Worm (Caenorhabditis elegans) whole organism, L3 larva: ENCODE data around the gene mrp-2.

ENCODE experiments used
- ZK546.5 ChIP-seq: sonication (generic microtip); optimal IDR thresholded peaks from 2 replicates; lab custom pipeline; 2017; ENCODE audit warnings: missing biosample characterization, missing genetic modification characterization
- aly-2 ChIP-seq: fragments of 150-350 bp; optimal IDR thresholded peaks from 2 replicates; lab custom pipeline; 2014; ENCODE audit warnings: missing biosample characterization, missing genetic modification characterization
- ama-1 ChIP-seq: fragments of 150-350 bp; optimal IDR thresholded peaks from 2 replicates; lab custom pipeline; 2018
- ceh-16 ChIP-seq: sonication (generic microtip); optimal IDR thresholded peaks from 2 replicates; lab custom pipeline; 2017; ENCODE audit warnings: missing biosample characterization, missing genetic modification characterization
- ceh-28 ChIP-seq: fragments of 150-350 bp; optimal IDR thresholded peaks from 2 replicates; lab custom pipeline; 2014; ENCODE audit warnings: missing biosample characterization, missing genetic modification reagents, missing genetic modification characterization
- ceh-9 ChIP-seq: sonication (generic microtip); optimal IDR thresholded peaks from 2 replicates; lab custom pipeline; 2018; ENCODE audit warnings: missing biosample characterization, missing genetic modification characterization
- daf-12 ChIP-seq: fragments of 150-350 bp; optimal IDR thresholded peaks from 2 replicates; lab custom pipeline; 2014; ENCODE audit warnings: missing biosample characterization, missing genetic modification reagents, missing genetic modification characterization
- egl-5 ChIP-seq: fragments of 150-350 bp; optimal IDR thresholded peaks from 2 replicates; lab custom pipeline; 2017; ENCODE audit warnings: missing biosample characterization, missing genetic modification reagents, missing genetic modification characterization, inconsistent platforms
- elt-1 ChIP-seq: fragments of 150-350 bp; optimal IDR thresholded peaks from 2 replicates; lab custom pipeline; 2014; ENCODE audit warnings: missing biosample characterization, missing genetic modification characterization
- elt-2 ChIP-seq: sonication (generic microtip); optimal IDR thresholded peaks from 2 replicates; lab custom pipeline; 2016; ENCODE audit warnings: missing genetic modification reagents, mild to moderate bottlenecking, missing genetic modification characterization, missing compliant biosample characterization
- eor-1 ChIP-seq, 2 experiments: fragments of 150-350 bp; optimal IDR thresholded peaks; 2 replicates each; lab custom pipeline; 2014 to 2018; ENCODE audit warnings: missing biosample characterization in 2 of 2, missing genetic modification characterization in 2 of 2
- fkh-10 ChIP-seq: sonication (generic microtip); optimal IDR thresholded peaks from 2 replicates; lab custom pipeline; 2017; ENCODE audit warnings: missing biosample characterization, missing genetic modification reagents, missing genetic modification characterization
- fkh-2 ChIP-seq: fragments of 150-350 bp; optimal IDR thresholded peaks from 2 replicates; lab custom pipeline; 2014; ENCODE audit warnings: missing biosample characterization, missing genetic modification reagents, missing genetic modification characterization
- fos-1 ChIP-seq: fragments of 150-350 bp; optimal IDR thresholded peaks from 2 replicates; lab custom pipeline; 2014; ENCODE audit warnings: missing biosample characterization, missing genetic modification characterization
- hmg-11 ChIP-seq: sonication (generic microtip); optimal IDR thresholded peaks from 2 replicates; lab custom pipeline; 2016; ENCODE audit warnings: missing genetic modification characterization, missing compliant biosample characterization
- jun-1 ChIP-seq: fragments of 150-350 bp; optimal IDR thresholded peaks from 2 replicates; lab custom pipeline; 2014; ENCODE audit warnings: missing biosample characterization, missing genetic modification reagents, missing genetic modification characterization
- lin-15B ChIP-seq: fragments of 150-350 bp; optimal IDR thresholded peaks from 2 replicates; lab custom pipeline; 2014; ENCODE audit warnings: missing biosample characterization, missing genetic modification characterization
- lin-39 ChIP-seq: fragments of 150-350 bp; optimal IDR thresholded peaks from 2 replicates; lab custom pipeline; 2018; ENCODE audit warnings: missing biosample characterization, missing genetic modification reagents, missing genetic modification characterization
- lsy-12 ChIP-seq: sonication (generic microtip); optimal IDR thresholded peaks from 2 replicates; lab custom pipeline; 2016; ENCODE audit warnings: mild to moderate bottlenecking, missing genetic modification characterization, missing compliant biosample characterization
- mdl-1 ChIP-seq: fragments of 150-350 bp; optimal IDR thresholded peaks from 2 replicates; lab custom pipeline; 2014; ENCODE audit warnings: missing biosample characterization, missing genetic modification characterization
- nfya-1 ChIP-seq: sonication (generic microtip); optimal IDR thresholded peaks from 2 replicates; lab custom pipeline; 2017; ENCODE audit warnings: missing genetic modification characterization, mild to moderate bottlenecking, missing compliant biosample characterization, antibody characterized with exemption, moderate library complexity; ENCODE audit not compliant: insufficient read depth
- nhr-11 ChIP-seq: fragments of 150-350 bp; optimal IDR thresholded peaks from 2 replicates; lab custom pipeline; 2014; ENCODE audit warnings: missing biosample characterization, missing genetic modification characterization
- nhr-12 ChIP-seq: fragments of 150-350 bp; optimal IDR thresholded peaks from 2 replicates; lab custom pipeline; 2014; ENCODE audit warnings: missing biosample characterization, missing genetic modification characterization
- nhr-23 ChIP-seq: fragments of 150-350 bp; optimal IDR thresholded peaks from 2 replicates; lab custom pipeline; 2014; ENCODE audit warnings: missing biosample characterization, missing genetic modification reagents, missing genetic modification characterization
- nhr-25 ChIP-seq: sonication (generic microtip); optimal IDR thresholded peaks from 2 replicates; lab custom pipeline; 2017; ENCODE audit warnings: missing biosample characterization, missing genetic modification characterization
- nhr-28 ChIP-seq: fragments of 150-350 bp; optimal IDR thresholded peaks from 2 replicates; lab custom pipeline; 2014; ENCODE audit warnings: missing biosample characterization, missing genetic modification characterization
- nhr-43 ChIP-seq: sonication (generic microtip); optimal IDR thresholded peaks from 2 replicates; lab custom pipeline; 2016; ENCODE audit warnings: mild to moderate bottlenecking, missing genetic modification characterization, missing compliant biosample characterization; ENCODE audit not compliant: poor library complexity, severe bottlenecking
- nhr-67 ChIP-seq: fragments of 150-350 bp; optimal IDR thresholded peaks from 2 replicates; lab custom pipeline; 2014; ENCODE audit warnings: missing biosample characterization, missing genetic modification characterization
- nhr-76 ChIP-seq: fragments of 150-350 bp; sonication (generic microtip); optimal IDR thresholded peaks from 5 replicates; lab custom pipeline; 2014; ENCODE audit warnings: missing biosample characterization, missing genetic modification characterization
- pha-4 ChIP-seq: fragments of 150-350 bp; optimal IDR thresholded peaks from 2 replicates; lab custom pipeline; 2014; ENCODE audit warnings: missing biosample characterization, missing genetic modification reagents, missing genetic modification characterization
- sea-2 ChIP-seq: fragments of 150-350 bp; sonication (generic microtip); optimal IDR thresholded peaks from 4 replicates; lab custom pipeline; 2014; ENCODE audit warnings: missing biosample characterization, missing genetic modification reagents, missing genetic modification characterization
- skn-1 ChIP-seq: fragments of 150-350 bp; optimal IDR thresholded peaks from 2 replicates; lab custom pipeline; 2014; ENCODE audit warnings: missing biosample characterization, missing genetic modification characterization
- snpc-4 ChIP-seq: fragments of 150-350 bp; optimal IDR thresholded peaks from 2 replicates; lab custom pipeline; 2014; ENCODE audit warnings: missing biosample characterization, missing genetic modification characterization
- tbx-2 ChIP-seq: sonication (generic microtip); optimal IDR thresholded peaks from 2 replicates; lab custom pipeline; 2016; ENCODE audit warnings: mild to moderate bottlenecking, missing genetic modification characterization, missing compliant biosample characterization
- unc-39 ChIP-seq: sonication (generic microtip); optimal IDR thresholded peaks from 4 replicates; lab custom pipeline; 2017; ENCODE audit warnings: missing biosample characterization, missing genetic modification characterization
- unc-62 ChIP-seq: fragments of 150-350 bp; sonication (generic microtip); optimal IDR thresholded peaks from 4 replicates; lab custom pipeline; 2014; ENCODE audit warnings: missing biosample characterization, missing genetic modification reagents, missing genetic modification characterization
- ztf-4 ChIP-seq: fragments of 150-350 bp; optimal IDR thresholded peaks from 2 replicates; lab custom pipeline; 2014; ENCODE audit warnings: missing biosample characterization, missing genetic modification characterization

mrp-2 gene

ce11 chrX:575084-575483 lies 2.6 kb upstream of the mrp-2 start:
- TF ChIP-seq tbx-2 (tag; lab: Kevin White, UChicago) (no peak), nhr-67 (tag; lab: Kevin White, UChicago) (no peak), pha-4 (tag; lab: Kevin White, UChicago) (no peak), sea-2 (GFP tag; lab: Kevin White, UChicago) (no peak), elt-1 (tag; lab: Kevin White, UChicago) (no peak), nhr-43 (tag; lab: Kevin White, UChicago) (no peak), lsy-12 (tag; lab: Kevin White, UChicago) (no peak), aly-2 (tag; lab: Kevin White, UChicago) (no peak), ceh-16 (no peak), ceh-9 (tag; lab: Kevin White, UChicago) (no peak), daf-12 (tag; lab: Kevin White, UChicago) (no peak), nfya-1 (tag; lab: Kevin White, UChicago) (no peak), nhr-12 (tag; lab: Kevin White, UChicago) (no peak), nhr-23 (tag; lab: Kevin White, UChicago) (no peak), eor-1 (tag; optimal IDR thresholded peaks at IDR 0.05; lab: Kevin White, UChicago) (no peak)
- TF ChIP-seq, all 47 proteins: peak for 0

- TF ChIP-seq ceh-28 (tag; lab: Kevin White, UChicago) (peak; percentile 38), nfya-1 (tag; lab: Kevin White, UChicago) (peak; percentile 52), skn-1 (peak; percentile 12), ZK546.5 (no peak), unc-62 (GFP tag; lab: Kevin White, UChicago) (no peak), sea-2 (GFP tag; lab: Kevin White, UChicago) (no peak), egl-5 (peak; percentile 64), fkh-10 (GFP tag; lab: Kevin White, UChicago) (peak; percentile 20), pha-4 (tag; lab: Kevin White, UChicago) (peak; percentile 72), nhr-25 (tag; lab: Kevin White, UChicago) (peak; percentile 18), nhr-28 (tag; lab: Kevin White, UChicago) (no peak), jun-1 (tag; lab: Kevin White, UChicago) (no peak), ceh-9 (tag; lab: Kevin White, UChicago) (no peak), nhr-23 (tag; lab: Kevin White, UChicago) (peak; percentile 40), nhr-43 (tag; lab: Kevin White, UChicago) (no peak), hmg-11 (tag; lab: Kevin White, UChicago) (peak; percentile 2), lin-39 (tag; lab: Kevin White, UChicago) (peak; percentile 61), nhr-11 (tag; lab: Kevin White, UChicago) (no peak), fos-1 (tag; lab: Kevin White, UChicago) (no peak)
Observed at ce11 chrX:573270-573669, 769 bp upstream of the mrp-2 start.

- no peak for TF ChIP-seq ceh-28 (tag; lab: Kevin White, UChicago)
- no peak for TF ChIP-seq nhr-76 (tag; lab: Kevin White, UChicago)
- TF ChIP-seq mdl-1 (tag; lab: Kevin White, UChicago), result no peak
- no peak for TF ChIP-seq nhr-23 (tag; lab: Kevin White, UChicago)
- no peak for TF ChIP-seq pha-4 (tag; lab: Kevin White, UChicago)
- TF ChIP-seq elt-2 (tag; lab: Kevin White, UChicago), result no peak
- no peak for TF ChIP-seq unc-39 (tag; lab: Kevin White, UChicago)
- no peak for TF ChIP-seq ama-1 (lab: Kevin White, UChicago)
- TF ChIP-seq unc-62 (GFP tag; lab: Kevin White, UChicago), result no peak
- TF ChIP-seq nhr-28 (tag; lab: Kevin White, UChicago), result no peak
- no peak for TF ChIP-seq lin-39 (tag; lab: Kevin White, UChicago)
- TF ChIP-seq snpc-4 (tag; lab: Kevin White, UChicago), result no peak
- TF ChIP-seq daf-12 (tag; lab: Kevin White, UChicago), result no peak
- no peak for TF ChIP-seq fkh-2
- TF ChIP-seq hmg-11 (tag; lab: Kevin White, UChicago), result no peak
- no peak for TF ChIP-seq ztf-4 (tag; lab: Kevin White, UChicago)
- TF ChIP-seq eor-1 (tag; optimal IDR thresholded peaks at IDR 0.05; lab: Kevin White, UChicago), result no peak
- TF ChIP-seq nhr-11 (tag; lab: Kevin White, UChicago), result no peak
- no peak for TF ChIP-seq ceh-9 (tag; lab: Kevin White, UChicago)
- no peak for TF ChIP-seq lin-15B
Observed at ce11 chrX:571367-571766, 1.1 kb downstream of the mrp-2 start.
